Worm (Caenorhabditis elegans) whole organism, midembryonic: ENCODE data around the gene F14D7.3.

Source experiments
- T22C8.4 ChIP-seq: fragments of 200-800 bp; sonication (Bioruptor generic); IDR thresholded peaks from 2 replicates; pipeline ENCODE4 v1.3.6; 2022; ENCODE audit warnings: missing genetic modification characterization, missing compliant biosample characterization
- flt-1 ChIP-seq: fragments of 200-800 bp; sonication (Bioruptor generic); IDR thresholded peaks from 2 replicates; pipeline ENCODE4 v1.3.6; 2022; ENCODE audit warnings: missing genetic modification characterization, missing compliant biosample characterization
- med-1 ChIP-seq: sonication (generic microtip); optimal IDR thresholded peaks from 2 replicates; lab custom pipeline; 2017; ENCODE audit warnings: missing genetic modification characterization, mild to moderate bottlenecking, missing compliant biosample characterization, antibody characterized with exemption, missing genetic modification reagents; ENCODE audit not compliant: insufficient read depth
- ref-1 ChIP-seq: fragments of 200-800 bp; sonication (Bioruptor generic); conservative IDR thresholded peaks from 2 replicates; pipeline ENCODE4 v1.3.6; 2022; ENCODE audit warnings: missing genetic modification reagents, missing genetic modification characterization, missing compliant biosample characterization
- tab-1 ChIP-seq: fragments of 200-800 bp; sonication (Bioruptor generic); IDR thresholded peaks from 2 replicates; pipeline ENCODE4 v1.3.6; 2022; ENCODE audit warnings: missing genetic modification characterization, missing compliant biosample characterization
- ztf-23 ChIP-seq: fragments of 200-800 bp; sonication (Bioruptor generic); IDR thresholded peaks from 2 replicates; pipeline ENCODE4 v1.3.6; 2022; ENCODE audit warnings: missing genetic modification reagents, missing genetic modification characterization, missing compliant biosample characterization
- ztf-29 ChIP-seq: fragments of 200-800 bp; sonication (Bioruptor generic); IDR thresholded peaks from 2 replicates; pipeline ENCODE4 v1.3.6; 2022; ENCODE audit warnings: missing genetic modification reagents, missing genetic modification characterization, missing compliant biosample characterization

ce11 chrV:14252025-14252424 is 44.6 kb upstream of the F14D7.3 start, which contains the start of gene K02E11.5:
- no peak for TF ChIP-seq ztf-29 (GFP tag; lab: Robert Waterston, UW)
- no peak for TF ChIP-seq T22C8.4 (GFP tag; lab: Robert Waterston, UW)
- no peak for TF ChIP-seq flt-1 (GFP tag; lab: Robert Waterston, UW)
- no peak for TF ChIP-seq tab-1 (GFP tag; lab: Robert Waterston, UW)
- TF ChIP-seq ztf-23 (GFP tag; lab: Robert Waterston, UW): no peak
- no peak for TF ChIP-seq ref-1 (GFP tag; lab: Robert Waterston, UW)
- TF ChIP-seq med-1 (GFP tag; lab: Kevin White, UChicago): no peak
